Fruit fly (Drosophila melanogaster) whole organism, embryonic: ENCODE results near the gene Trm7-34.
A peak's percentile ranks its signal among the peaks of the same experiment; 100 is the strongest.

Experiments
- Abd-B ChIP-seq: fragments of 200-800 bp; sonication (Bioruptor generic); optimal IDR thresholded peaks from 2 replicates; lab custom pipeline; 2018; ENCODE audit warnings: missing biosample characterization, mild to moderate bottlenecking, missing genetic modification characterization, moderate library complexity
- B-H1 ChIP-seq: fragments of 200-800 bp; sonication (Bioruptor generic); IDR thresholded peaks from 3 replicates; pipeline ENCODE4 v1.3.6; 2022; ENCODE audit warnings: missing biosample characterization, missing genetic modification characterization
- BEAF-32 ChIP-seq: fragments of 200-800 bp; sonication (Bioruptor generic); optimal IDR thresholded peaks from 3 replicates; lab custom pipeline; 2017; ENCODE audit warnings: missing biosample characterization, missing genetic modification characterization, mild to moderate bottlenecking, moderate library complexity, missing genetic modification reagents
- CG10147 ChIP-seq: fragments of 200-800 bp; sonication (Bioruptor generic); optimal IDR thresholded peaks from 2 replicates; lab custom pipeline; 2019; ENCODE audit warnings: missing biosample characterization, mild to moderate bottlenecking, missing genetic modification characterization, moderate library complexity
- CG10431 ChIP-seq: fragments of 200-800 bp; sonication (Bioruptor generic); optimal IDR thresholded peaks from 3 replicates; lab custom pipeline; 2018; ENCODE audit warnings: missing biosample characterization, mild to moderate bottlenecking, missing genetic modification characterization
- CG11560 ChIP-seq: fragments of 200-800 bp; sonication (Bioruptor generic); IDR thresholded peaks from 3 replicates; pipeline ENCODE4 v1.3.6; 2022; ENCODE audit warnings: missing biosample characterization, missing genetic modification characterization
- CG13775 ChIP-seq: fragments of 200-800 bp; sonication (Bioruptor generic); optimal IDR thresholded peaks from 3 replicates; lab custom pipeline; 2017; ENCODE audit warnings: missing biosample characterization, mild to moderate bottlenecking, missing genetic modification characterization
- CG14710 ChIP-seq: fragments of 200-800 bp; sonication (Bioruptor generic); optimal IDR thresholded peaks from 3 replicates; lab custom pipeline; 2019; ENCODE audit warnings: missing biosample characterization, mild to moderate bottlenecking, missing genetic modification characterization, moderate library complexity
- CG15479 ChIP-seq: fragments of 200-800 bp; sonication (Bioruptor generic); optimal IDR thresholded peaks from 3 replicates; lab custom pipeline; 2019; ENCODE audit warnings: missing biosample characterization, mild to moderate bottlenecking, missing genetic modification characterization, moderate library complexity
- CG17612 ChIP-seq: fragments of 200-800 bp; sonication (Bioruptor generic); IDR thresholded peaks from 2 replicates; pipeline ENCODE4 v1.3.6; 2022; ENCODE audit warnings: missing biosample characterization, missing genetic modification characterization
- CG17802 ChIP-seq: fragments of 200-800 bp; sonication (Bioruptor generic); optimal IDR thresholded peaks from 2 replicates; lab custom pipeline; 2018; ENCODE audit warnings: missing biosample characterization, mild to moderate bottlenecking, missing genetic modification characterization, moderate library complexity
- CG31224 ChIP-seq: fragments of 200-800 bp; sonication (Bioruptor generic); IDR thresholded peaks from 2 replicates; pipeline ENCODE4 v1.3.6; 2022; ENCODE audit warnings: missing biosample characterization, missing genetic modification characterization
- CG32532 ChIP-seq: fragments of 200-800 bp; sonication (Bioruptor generic); IDR thresholded peaks from 2 replicates; pipeline ENCODE4 v1.3.6; 2022; ENCODE audit warnings: missing biosample characterization, missing genetic modification characterization
- CG3838 ChIP-seq: fragments of 200-800 bp; sonication (Bioruptor generic); optimal IDR thresholded peaks from 3 replicates; lab custom pipeline; 2016; ENCODE audit warnings: missing biosample characterization, missing genetic modification characterization
- CG6254 ChIP-seq: fragments of 200-800 bp; sonication (Bioruptor generic); optimal IDR thresholded peaks from 3 replicates; lab custom pipeline; 2017; ENCODE audit warnings: mild to moderate bottlenecking, missing biosample characterization, missing genetic modification reagents, missing genetic modification characterization
- CG7271 ChIP-seq: fragments of 200-800 bp; sonication (Bioruptor generic); optimal IDR thresholded peaks from 2 replicates; lab custom pipeline; 2018; ENCODE audit warnings: missing biosample characterization, mild to moderate bottlenecking, missing genetic modification characterization, moderate library complexity
- CG7372 ChIP-seq: fragments of 200-800 bp; sonication (Bioruptor generic); IDR thresholded peaks from 2 replicates; pipeline ENCODE4 v1.3.6; 2022; ENCODE audit warnings: missing biosample characterization, missing genetic modification characterization
- CG7928 ChIP-seq: fragments of 200-800 bp; sonication (Bioruptor generic); optimal IDR thresholded peaks from 2 replicates; lab custom pipeline; 2017; ENCODE audit warnings: missing biosample characterization, mild to moderate bottlenecking, missing genetic modification characterization
- CG8290 ChIP-seq, 3 experiments: fragments of 200-800 bp; sonication (Bioruptor generic); optimal IDR thresholded peaks; 2 replicates each; lab custom pipeline; 2016 to 2019; ENCODE audit warnings: missing biosample characterization in 3 of 3, missing genetic modification characterization in 3 of 3, mild to moderate bottlenecking in 2 of 3, moderate library complexity in 1 of 3
- CG8924 ChIP-seq: fragments of 200-800 bp; optimal IDR thresholded peaks from 3 replicates; lab custom pipeline; 2019; ENCODE audit warnings: missing biosample characterization, mild to moderate bottlenecking, missing genetic modification characterization, moderate library complexity
- CG9797 ChIP-seq: fragments of 200-800 bp; sonication (Bioruptor generic); optimal IDR thresholded peaks from 3 replicates; lab custom pipeline; 2018; ENCODE audit warnings: missing biosample characterization, mild to moderate bottlenecking, missing genetic modification characterization
- CG9876 ChIP-seq: fragments of 200-800 bp; sonication (Bioruptor generic); optimal IDR thresholded peaks from 2 replicates; lab custom pipeline; 2016; ENCODE audit warnings: missing biosample characterization, missing genetic modification characterization
- CkIIα-i1 ChIP-seq: fragments of 200-800 bp; sonication (Bioruptor generic); IDR thresholded peaks from 2 replicates; pipeline ENCODE4 v1.3.6; 2022; ENCODE audit warnings: missing biosample characterization, missing genetic modification characterization
- Doc2 ChIP-seq: fragments of 200-800 bp; sonication (Bioruptor generic); IDR thresholded peaks from 2 replicates; pipeline ENCODE4 v1.3.6; 2022; ENCODE audit warnings: missing biosample characterization, missing genetic modification characterization
- HLH54F ChIP-seq: fragments of 200-800 bp; sonication (Bioruptor generic); optimal IDR thresholded peaks from 3 replicates; lab custom pipeline; 2016; ENCODE audit warnings: missing biosample characterization, missing genetic modification characterization
- Hey ChIP-seq: fragments of 200-800 bp; sonication (Bioruptor generic); optimal IDR thresholded peaks from 3 replicates; lab custom pipeline; 2018; ENCODE audit warnings: missing biosample characterization, mild to moderate bottlenecking, missing genetic modification characterization
- Hr3 ChIP-seq: fragments of 200-800 bp; sonication (Bioruptor generic); optimal IDR thresholded peaks from 3 replicates; lab custom pipeline; 2016; ENCODE audit warnings: missing biosample characterization, missing genetic modification characterization
- Hr51 ChIP-seq, 2 experiments: fragments of 200-800 bp; sonication (Bioruptor generic); optimal IDR thresholded peaks; 2 replicates in 1 of 2; 3 replicates in 1 of 2; lab custom pipeline; 2016 to 2018; ENCODE audit warnings: missing biosample characterization in 2 of 2, missing genetic modification characterization in 2 of 2, mild to moderate bottlenecking in 1 of 2, moderate library complexity in 1 of 2
- MESR4 ChIP-seq: fragments of 200-800 bp; sonication (Bioruptor generic); optimal IDR thresholded peaks from 2 replicates; lab custom pipeline; 2018; ENCODE audit warnings: missing biosample characterization, mild to moderate bottlenecking, missing genetic modification characterization, moderate library complexity
- Pdp1 ChIP-seq, 2 experiments: fragments of 200-800 bp; sonication (Bioruptor generic); optimal IDR thresholded peaks; 3 replicates each; lab custom pipeline; 2016; ENCODE audit warnings: missing biosample characterization in 2 of 2, missing genetic modification characterization in 2 of 2, mild to moderate bottlenecking in 1 of 2, moderate library complexity in 1 of 2
- Ptx1 ChIP-seq: fragments of 200-800 bp; sonication (Bioruptor generic); IDR thresholded peaks from 2 replicates; pipeline ENCODE4 v1.3.6; 2022; ENCODE audit warnings: missing biosample characterization, missing genetic modification characterization
- bowl ChIP-seq: fragments of 200-800 bp; sonication (Bioruptor generic); IDR thresholded peaks from 2 replicates; pipeline ENCODE4 v1.3.6; 2022; ENCODE audit warnings: missing biosample characterization, missing genetic modification characterization
- bsh ChIP-seq, 2 experiments: fragments of 200-800 bp; sonication (Bioruptor generic); optimal IDR thresholded peaks; 2 replicates each; lab custom pipeline; 2017 to 2018; ENCODE audit warnings: mild to moderate bottlenecking in 2 of 2, missing biosample characterization in 2 of 2, missing genetic modification characterization in 2 of 2, moderate library complexity in 1 of 2
- chif ChIP-seq, 2 experiments: fragments of 200-800 bp; sonication (Bioruptor generic); optimal IDR thresholded peaks; 3 replicates each; lab custom pipeline; 2016; ENCODE audit warnings: missing biosample characterization in 2 of 2, missing genetic modification characterization in 2 of 2
- cwo ChIP-seq: fragments of 200-800 bp; sonication (Bioruptor generic); optimal IDR thresholded peaks from 3 replicates; lab custom pipeline; 2017; ENCODE audit warnings: missing biosample characterization, missing genetic modification characterization, mild to moderate bottlenecking, moderate library complexity, missing genetic modification reagents
- dpn ChIP-seq, 2 experiments: fragments of 200-800 bp; sonication (Bioruptor generic); optimal IDR thresholded peaks; 3 replicates each; lab custom pipeline; 2016; ENCODE audit warnings: missing biosample characterization in 2 of 2, missing genetic modification characterization in 2 of 2
- ind ChIP-seq: fragments of 200-800 bp; sonication (Bioruptor generic); optimal IDR thresholded peaks from 3 replicates; lab custom pipeline; 2016; ENCODE audit warnings: missing biosample characterization, missing genetic modification characterization
- inv ChIP-seq: fragments of 200-800 bp; sonication (Bioruptor generic); IDR thresholded peaks from 2 replicates; pipeline ENCODE4 v1.3.6; 2022; ENCODE audit warnings: missing biosample characterization, missing genetic modification characterization; ENCODE audit not compliant: partially characterized antibody
- kah ChIP-seq: fragments of 200-800 bp; sonication (Bioruptor generic); optimal IDR thresholded peaks from 2 replicates; lab custom pipeline; 2018; ENCODE audit warnings: missing biosample characterization, mild to moderate bottlenecking, missing genetic modification characterization
- knrl ChIP-seq: fragments of 200-800 bp; sonication (Bioruptor generic); IDR thresholded peaks from 3 replicates; pipeline ENCODE4 v1.3.6; 2022; ENCODE audit warnings: missing biosample characterization, missing genetic modification characterization; ENCODE audit not compliant: partially characterized antibody
- lilli ChIP-seq: fragments of 200-800 bp; sonication (Bioruptor generic); optimal IDR thresholded peaks from 3 replicates; lab custom pipeline; 2016; ENCODE audit warnings: missing biosample characterization, missing genetic modification characterization
- nmo ChIP-seq: fragments of 200-800 bp; sonication (Bioruptor generic); optimal IDR thresholded peaks from 2 replicates; lab custom pipeline; 2018; ENCODE audit warnings: missing biosample characterization, mild to moderate bottlenecking, missing genetic modification characterization, moderate library complexity
- pnt ChIP-seq: fragments of 200-800 bp; sonication (Bioruptor generic); optimal IDR thresholded peaks from 3 replicates; lab custom pipeline; 2016; ENCODE audit warnings: missing biosample characterization, missing genetic modification characterization
- ranshi ChIP-seq: fragments of 200-800 bp; sonication (Bioruptor generic); IDR thresholded peaks from 2 replicates; pipeline ENCODE4 v1.3.6; 2022; ENCODE audit warnings: missing biosample characterization, missing genetic modification characterization
- salm ChIP-seq: fragments of 200-800 bp; sonication (Bioruptor generic); optimal IDR thresholded peaks from 2 replicates; lab custom pipeline; 2018; ENCODE audit warnings: missing biosample characterization, mild to moderate bottlenecking, missing genetic modification characterization
- sisA ChIP-seq: fragments of 200-800 bp; sonication (Bioruptor generic); IDR thresholded peaks from 2 replicates; pipeline ENCODE4 v1.3.6; 2022; ENCODE audit warnings: missing biosample characterization, missing genetic modification characterization
- slou ChIP-seq: fragments of 200-800 bp; sonication (Bioruptor generic); optimal IDR thresholded peaks from 3 replicates; lab custom pipeline; 2016; ENCODE audit warnings: missing biosample characterization, missing genetic modification characterization
- tx ChIP-seq: fragments of 200-800 bp; sonication (Bioruptor generic); optimal IDR thresholded peaks from 2 replicates; lab custom pipeline; 2016; ENCODE audit warnings: missing biosample characterization, missing genetic modification characterization
- zen2 ChIP-seq: fragments of 200-800 bp; sonication (Bioruptor generic); IDR thresholded peaks from 3 replicates; pipeline ENCODE4 v1.3.6; 2022; ENCODE audit warnings: missing biosample characterization, missing genetic modification characterization; ENCODE audit not compliant: partially characterized antibody

The Trm7-34 gene

dm6 chr3R:21111046-21111480 is 22.6 kb downstream of the Trm7-34 start, which contains the start of gene Rab11 (continued):
- TF ChIP-seq bowl (GFP tag; lab: Robert Waterston, UW) (no peak), Doc2 (GFP tag; lab: Robert Waterston, UW) (no peak), knrl (GFP tag; lab: Robert Waterston, UW) (peak; percentile 96), bsh (GFP tag; optimal IDR thresholded peaks at IDR 0.05; lab: Kevin White, UChicago) (peak in 1 of 2 experiments; percentile 4), CG8290 (GFP tag; optimal IDR thresholded peaks at IDR 0.05; lab: Kevin White, UChicago) (peak; percentile 68), CG8290 (tag; optimal IDR thresholded peaks at IDR 0.05; lab: Kevin White, UChicago) (peak; percentile 24 to 68), kah (GFP tag; lab: Kevin White, UChicago) (no peak), CG9797 (GFP tag; lab: Kevin White, UChicago) (peak; percentile 17), B-H1 (GFP tag; lab: Robert Waterston, UW) (no peak), Abd-B (GFP tag; lab: Kevin White, UChicago) (peak; percentile 66), lilli (GFP tag; lab: Kevin White, UChicago) (peak; percentile 59), tx (GFP tag; lab: Kevin White, UChicago) (peak; percentile 8), dpn (GFP tag; optimal IDR thresholded peaks at IDR 0.05; lab: Kevin White, UChicago) (peak in 1 of 2 experiments; percentile 47), CG7372 (no peak), CG15479 (GFP tag; lab: Kevin White, UChicago) (no peak), slou (GFP tag; lab: Kevin White, UChicago) (no peak), CG31224 (GFP tag; lab: Robert Waterston, UW) (no peak), CG17612 (GFP tag; lab: Robert Waterston, UW) (no peak), CG7271 (tag; lab: Kevin White, UChicago) (no peak), CG32532 (GFP tag; lab: Robert Waterston, UW) (peak; percentile 72), Pdp1 (GFP tag; optimal IDR thresholded peaks at IDR 0.05; lab: Kevin White, UChicago) (peak; percentile 36 to 44), CG17802 (tag; lab: Kevin White, UChicago) (no peak), Ptx1 (GFP tag; lab: Robert Waterston, UW) (peak; percentile 62), cwo (GFP tag; lab: Kevin White, UChicago) (peak; percentile 20), Hey (tag; lab: Kevin White, UChicago) (no peak), CG3838 (GFP tag; lab: Kevin White, UChicago) (no peak), ind (peak; percentile 53), CG14710 (tag; lab: Kevin White, UChicago) (peak; percentile 79), CkIIα-i1 (GFP tag; lab: Robert Waterston, UW) (no peak), salm (tag; lab: Kevin White, UChicago) (no peak), zen2 (GFP tag; lab: Robert Waterston, UW) (peak; percentile 81; the same call in 1 of the 3 replicates), HLH54F (GFP tag; lab: Kevin White, UChicago) (peak; percentile 41), chif (GFP tag; optimal IDR thresholded peaks at IDR 0.05; lab: Kevin White, UChicago) (peak in 1 of 2 experiments; percentile 41), ranshi (GFP tag; lab: Robert Waterston, UW) (no peak; the same call in 1 of the 2 replicates), pnt (GFP tag; lab: Kevin White, UChicago) (no peak), Hr3 (GFP tag; lab: Kevin White, UChicago) (peak; percentile 57), inv (GFP tag; lab: Robert Waterston, UW) (peak; percentile 89), CG13775 (peak; percentile 66), MESR4 (GFP tag; lab: Kevin White, UChicago) (no peak), Hr51 (GFP tag; optimal IDR thresholded peaks at IDR 0.05; lab: Kevin White, UChicago) (peak in 1 of 2 experiments; percentile 54), CG10147 (GFP tag; lab: Kevin White, UChicago) (peak; percentile 64), CG6254 (GFP tag; lab: Kevin White, UChicago) (no peak), CG11560 (tag; lab: Robert Waterston, UW) (no peak), CG10431 (GFP tag; lab: Kevin White, UChicago) (no peak), BEAF-32 (GFP tag; lab: Kevin White, UChicago) (peak; percentile 93), nmo (peak; percentile 75), CG9876 (GFP tag; lab: Kevin White, UChicago) (no peak), CG8924 (tag; lab: Kevin White, UChicago) (peak; percentile 73), CG7928 (GFP tag; lab: Kevin White, UChicago) (no peak), sisA (GFP tag; lab: Robert Waterston, UW) (peak; percentile 34; the same call in 1 of the 2 replicates)
